Fruit fly (Drosophila melanogaster): ENCODE measurements around the gene Cpsf6.

The Cpsf6 gene

dm6 chr3L:8346100-8346980, 31.0 kb upstream of the Cpsf6 start, which contains the start of the genes CG7182 and GAPcenA (continued):
- TF ChIP-seq CG13775 (GFP tag; optimal IDR thresholded peaks at IDR 0.05) (peak; percentile 79), sens (GFP tag) (peak; percentile 84), h (optimal IDR thresholded peaks at IDR 0.05) (no peak), CG16813 (GFP tag; IDR thresholded peaks at IDR 0.05; ENCODE audit: partially characterized antibody) (peak; percentile 55; the same call in 2 of the 3 replicates), sc (optimal IDR thresholded peaks at IDR 0.05) (no peak), sc (GFP tag; optimal IDR thresholded peaks at IDR 0.05) (peak; percentile 56), CG2120 (GFP tag; optimal IDR thresholded peaks at IDR 0.05) (peak; percentile 70), amos (GFP tag; IDR thresholded peaks at IDR 0.05; ENCODE audit: partially characterized antibody) (peak; percentile 35; the same call in 1 of the 2 replicates), Eip74EF (GFP tag; optimal IDR thresholded peaks at IDR 0.05) (peak in 1 of 2 experiments; percentile 38), dati (GFP tag; IDR thresholded peaks at IDR 0.05) (no peak), yki (optimal IDR thresholded peaks at IDR 0.05) (no peak), CG9817 (tag; optimal IDR thresholded peaks at IDR 0.05) (peak; percentile 68), CG11398 (GFP tag; optimal IDR thresholded peaks at IDR 0.05) (peak; percentile 10), tx (GFP tag; optimal IDR thresholded peaks at IDR 0.05) (no peak), wor (GFP tag; IDR thresholded peaks at IDR 0.05) (no peak), scrt (GFP tag; optimal IDR thresholded peaks at IDR 0.05) (peak; percentile 48), Chrac-16 (GFP tag; optimal IDR thresholded peaks at IDR 0.05) (peak; percentile 63), H15 (GFP tag; IDR thresholded peaks at IDR 0.05) (0 out of 3 replicates have a peak, but pooled peaks have one; percentile 27), CG32532 (GFP tag; IDR thresholded peaks at IDR 0.05) (peak; percentile 45), Gsc (GFP tag; IDR thresholded peaks at IDR 0.05) (no peak), CG13624 (GFP tag; optimal IDR thresholded peaks at IDR 0.05) (peak; percentile 19), CG6272 (GFP tag; IDR thresholded peaks at IDR 0.05) (peak; percentile 26; the same call in 1 of the 2 replicates), CG7786 (GFP tag; optimal IDR thresholded peaks at IDR 0.05) (no peak), her (GFP tag; optimal IDR thresholded peaks at IDR 0.05) (peak; percentile 2), CG17361 (GFP tag; IDR thresholded peaks at IDR 0.05) (no peak; the same call in none of the 3 replicates), hkb (optimal IDR thresholded peaks at IDR 0.05) (no peak), hkb (GFP tag; IDR thresholded peaks at IDR 0.05) (no peak), CG4617 (GFP tag; optimal IDR thresholded peaks at IDR 0.05; ENCODE audit: borderline replicate concordance) (peak; percentile 44), pfk (GFP tag; optimal IDR thresholded peaks at IDR 0.05) (no peak), CG42726 (GFP tag; IDR thresholded peaks at IDR 0.05; ENCODE audit: partially characterized antibody) (no peak), crp (GFP tag; optimal IDR thresholded peaks at IDR 0.05) (peak in 1 of 2 experiments; percentile 80), chinmo (GFP tag; IDR thresholded peaks at IDR 0.05; ENCODE audit: partially characterized antibody) (peak; percentile 76; the same call in 1 of the 4 replicates), CG13894 (tag; optimal IDR thresholded peaks at IDR 0.05) (peak; percentile 71), CG6813 (GFP tag; optimal IDR thresholded peaks at IDR 0.05) (peak; percentile 13), oc (tag; optimal IDR thresholded peaks at IDR 0.05) (no peak), Dref (GFP tag; IDR thresholded peaks at IDR 0.05) (peak; percentile 67), Asciz (GFP tag; optimal IDR thresholded peaks at IDR 0.05) (peak; percentile 47), CG17385 (GFP tag; optimal IDR thresholded peaks at IDR 0.05) (peak; percentile 63), run (tag; optimal IDR thresholded peaks at IDR 0.05) (no peak), ems (GFP tag; optimal IDR thresholded peaks at IDR 0.05) (peak; percentile 29), Ravus (GFP tag; IDR thresholded peaks at IDR 0.05) (no peak), HmgD (GFP tag; optimal IDR thresholded peaks at IDR 0.05) (no peak), CG18619 (GFP tag; optimal IDR thresholded peaks at IDR 0.05) (peak; percentile 63), chif (GFP tag; optimal IDR thresholded peaks at IDR 0.05) (peak; percentile 1 to 15), CG12659 (GFP tag; optimal IDR thresholded peaks at IDR 0.05) (peak; percentile 80), CG4424 (GFP tag; optimal IDR thresholded peaks at IDR 0.05) (peak; percentile 69), CG13424 (tag; optimal IDR thresholded peaks at IDR 0.05) (peak; percentile 79), CG4854 (GFP tag; optimal IDR thresholded peaks at IDR 0.05) (no peak), pho (GFP tag; optimal IDR thresholded peaks at IDR 0.05) (peak; percentile 39)

All from whole organism, embryonic.